Worm (Caenorhabditis elegans) whole organism, young adult: ENCODE data around the gene pifk-1.

Experiments
- B0336.3 ChIP-seq: fragments of 200-800 bp; sonication (Bioruptor generic); IDR thresholded peaks from 2 replicates; pipeline ENCODE4 v1.3.6; 2022; ENCODE audit warnings: missing genetic modification characterization, missing compliant biosample characterization
- D2030.7 ChIP-seq: fragments of 200-800 bp; sonication (Bioruptor generic); IDR thresholded peaks from 2 replicates; pipeline ENCODE4 v1.3.6; 2022; ENCODE audit warnings: missing genetic modification reagents, missing genetic modification characterization, missing compliant biosample characterization
- F52B5.7 ChIP-seq: sonication (generic microtip); optimal IDR thresholded peaks from 2 replicates; lab custom pipeline; 2016; ENCODE audit warnings: mild to moderate bottlenecking, missing genetic modification characterization, missing compliant biosample characterization
- F55B11.4 ChIP-seq: sonication (generic microtip); optimal IDR thresholded peaks from 2 replicates; lab custom pipeline; 2016; ENCODE audit warnings: missing compliant biosample characterization, missing genetic modification characterization, borderline replicate concordance; ENCODE audit not compliant: insufficient read depth
- Y67H2A.10 ChIP-seq: fragments of 200-800 bp; sonication (Bioruptor generic); conservative IDR thresholded peaks from 2 replicates; pipeline ENCODE4 v1.3.6; 2022; ENCODE audit warnings: missing genetic modification reagents, missing genetic modification characterization, missing compliant biosample characterization
- ZK185.1 ChIP-seq: sonication (generic microtip); optimal IDR thresholded peaks from 2 replicates; lab custom pipeline; 2016; ENCODE audit warnings: mild to moderate bottlenecking, missing genetic modification characterization, missing compliant biosample characterization; ENCODE audit not compliant: poor library complexity, severe bottlenecking
- atf-7 ChIP-seq: sonication (generic microtip); optimal IDR thresholded peaks from 2 replicates; lab custom pipeline; 2017; ENCODE audit warnings: mild to moderate bottlenecking, missing genetic modification characterization, missing compliant biosample characterization
- athp-1 ChIP-seq: sonication (generic microtip); optimal IDR thresholded peaks from 2 replicates; lab custom pipeline; 2017; ENCODE audit warnings: mild to moderate bottlenecking, missing genetic modification characterization, missing compliant biosample characterization
- bed-1 ChIP-seq: fragments of 200-800 bp; sonication (Bioruptor generic); IDR thresholded peaks from 2 replicates; pipeline ENCODE4 v1.3.6; 2022; ENCODE audit warnings: missing genetic modification reagents, missing genetic modification characterization, missing compliant biosample characterization
- cebp-1 ChIP-seq, 2 experiments: fragments of 200-800 bp in 1 of 2; sonication (Bioruptor generic) in 1 of 2; sonication (generic microtip) in 1 of 2; IDR thresholded peaks in 1 of 2; optimal IDR thresholded peaks in 1 of 2; 2 replicates each; pipeline versions ENCODE4 v1.3.6 to Lab custom; 2017 to 2022; ENCODE audit warnings: missing compliant biosample characterization in 2 of 2, missing genetic modification characterization in 2 of 2, mild to moderate bottlenecking in 1 of 2, missing genetic modification reagents in 1 of 2, moderate library complexity in 1 of 2
- cebp-2 ChIP-seq: fragments of 200-800 bp; sonication (Bioruptor generic); IDR thresholded peaks from 2 replicates; pipeline ENCODE4 v1.3.6; 2022; ENCODE audit warnings: missing genetic modification characterization, missing compliant biosample characterization
- ceh-27 ChIP-seq: fragments of 200-800 bp; sonication (Bioruptor generic); optimal IDR thresholded peaks from 2 replicates; lab custom pipeline; 2018; ENCODE audit warnings: mild to moderate bottlenecking, missing genetic modification characterization, moderate library complexity, missing compliant biosample characterization
- ceh-40 ChIP-seq: fragments of 200-800 bp; sonication (Bioruptor generic); IDR thresholded peaks from 2 replicates; pipeline ENCODE4 v1.3.6; 2022; ENCODE audit warnings: missing genetic modification characterization, missing compliant biosample characterization
- chd-7 ChIP-seq: sonication (generic microtip); optimal IDR thresholded peaks from 2 replicates; lab custom pipeline; 2016; ENCODE audit warnings: mild to moderate bottlenecking, missing genetic modification characterization, moderate library complexity, missing compliant biosample characterization
- dox-1 ChIP-seq: fragments of 200-800 bp; sonication (Bioruptor generic); IDR thresholded peaks from 2 replicates; pipeline ENCODE4 v1.3.6; 2022; ENCODE audit warnings: missing genetic modification reagents, missing genetic modification characterization, missing compliant biosample characterization
- ekl-4 ChIP-seq: fragments of 200-800 bp; sonication (Bioruptor generic); IDR thresholded peaks from 2 replicates; pipeline ENCODE4 v1.3.6; 2022; ENCODE audit warnings: missing genetic modification reagents, missing genetic modification characterization, missing compliant biosample characterization
- hmg-1.2 ChIP-seq: fragments of 200-800 bp; sonication (Bioruptor generic); IDR thresholded peaks from 2 replicates; pipeline ENCODE4 v1.3.6; 2022; ENCODE audit warnings: missing genetic modification reagents, missing genetic modification characterization, missing compliant biosample characterization
- hmg-20 ChIP-seq: fragments of 200-800 bp; sonication (Bioruptor generic); IDR thresholded peaks from 2 replicates; pipeline ENCODE4 v1.3.6; 2022; ENCODE audit warnings: missing genetic modification reagents, missing genetic modification characterization, missing compliant biosample characterization
- lag-1 ChIP-seq: fragments of 200-800 bp; sonication (Bioruptor generic); IDR thresholded peaks from 2 replicates; pipeline ENCODE4 v1.3.6; 2022; ENCODE audit warnings: missing genetic modification reagents, missing genetic modification characterization, missing compliant biosample characterization
- let-526 ChIP-seq: fragments of 200-800 bp; sonication (Bioruptor generic); IDR thresholded peaks from 2 replicates; pipeline ENCODE4 v1.3.6; 2022; ENCODE audit warnings: missing genetic modification reagents, missing genetic modification characterization, missing compliant biosample characterization
- lin-35 ChIP-seq, 3 experiments: fragments of 150-350 bp in 2 of 3; sonication (generic microtip) in 1 of 3; optimal IDR thresholded peaks; 2 replicates each; lab custom pipeline; 2014 to 2018; ENCODE audit warnings: missing biosample characterization in 3 of 3, missing genetic modification characterization in 3 of 3, missing genetic modification reagents in 3 of 3
- lir-1 ChIP-seq: fragments of 200-800 bp; sonication (Bioruptor generic); conservative IDR thresholded peaks from 2 replicates; pipeline ENCODE4 v1.3.6; 2022; ENCODE audit warnings: missing genetic modification reagents, missing genetic modification characterization, missing compliant biosample characterization
- lsl-1 ChIP-seq: fragments of 200-800 bp; sonication (Bioruptor generic); optimal IDR thresholded peaks from 2 replicates; lab custom pipeline; 2018; ENCODE audit warnings: mild to moderate bottlenecking, missing genetic modification characterization, moderate library complexity, missing compliant biosample characterization
- madf-10 ChIP-seq: sonication (generic microtip); optimal IDR thresholded peaks from 2 replicates; lab custom pipeline; 2016; ENCODE audit warnings: mild to moderate bottlenecking, missing genetic modification characterization, missing compliant biosample characterization
- mcd-1 ChIP-seq: fragments of 200-800 bp; sonication (Bioruptor generic); IDR thresholded peaks from 2 replicates; pipeline ENCODE4 v1.3.6; 2022; ENCODE audit warnings: missing genetic modification reagents, missing genetic modification characterization, missing compliant biosample characterization
- nfya-2 ChIP-seq: fragments of 200-800 bp; sonication (Bioruptor generic); IDR thresholded peaks from 2 replicates; pipeline ENCODE4 v1.3.6; 2022; ENCODE audit warnings: missing genetic modification reagents, missing genetic modification characterization, missing compliant biosample characterization
- nhr-120 ChIP-seq: fragments of 200-800 bp; sonication (Bioruptor generic); IDR thresholded peaks from 2 replicates; pipeline ENCODE4 v1.3.6; 2022; ENCODE audit warnings: missing genetic modification characterization, missing compliant biosample characterization
- nhr-90 ChIP-seq: sonication (generic microtip); optimal IDR thresholded peaks from 2 replicates; lab custom pipeline; 2016; ENCODE audit warnings: missing genotype, mild to moderate bottlenecking, missing genetic modification characterization, missing compliant biosample characterization
- pbrm-1 ChIP-seq: fragments of 200-800 bp; sonication (Bioruptor generic); IDR thresholded peaks from 2 replicates; pipeline ENCODE4 v1.3.6; 2022; ENCODE audit warnings: missing genetic modification reagents, missing genetic modification characterization, missing compliant biosample characterization
- repo-1 ChIP-seq: sonication (generic microtip); optimal IDR thresholded peaks from 2 replicates; lab custom pipeline; 2017; ENCODE audit warnings: mild to moderate bottlenecking, missing genetic modification characterization, missing compliant biosample characterization
- rpc-1 ChIP-seq, 2 experiments: fragments of 150-350 bp in 1 of 2; sonication (generic microtip) in 1 of 2; optimal IDR thresholded peaks; 2 replicates each; lab custom pipeline; 2014 to 2018; ENCODE audit warnings: missing biosample characterization in 1 of 2, missing genetic modification characterization in 1 of 2, missing genetic modification reagents in 1 of 2, missing genotype in 1 of 2
- snpc-3.4 ChIP-seq: sonication (generic microtip); optimal IDR thresholded peaks from 2 replicates; lab custom pipeline; 2017; ENCODE audit warnings: missing genetic modification characterization, mild to moderate bottlenecking, missing compliant biosample characterization, antibody characterized with exemption, moderate library complexity, missing genotype, missing genetic modification reagents
- tbp1 ChIP-seq: fragments of 200-800 bp; sonication (Bioruptor generic); optimal IDR thresholded peaks from 2 replicates; lab custom pipeline; 2018; ENCODE audit warnings: mild to moderate bottlenecking, missing genetic modification characterization, missing compliant biosample characterization
- unc-62 ChIP-seq: fragments of 150-350 bp; optimal IDR thresholded peaks from 2 replicates; lab custom pipeline; 2014; ENCODE audit warnings: missing biosample characterization, missing genetic modification reagents, missing genetic modification characterization
- xnd-1 ChIP-seq: sonication (generic microtip); optimal IDR thresholded peaks from 2 replicates; lab custom pipeline; 2016; ENCODE audit warnings: missing genotype, missing genetic modification reagents, missing genetic modification characterization, missing compliant biosample characterization
- zim-3 ChIP-seq: sonication (generic microtip); optimal IDR thresholded peaks from 2 replicates; lab custom pipeline; 2017; ENCODE audit warnings: mild to moderate bottlenecking, missing genetic modification characterization, moderate library complexity, missing compliant biosample characterization
- ztf-6 ChIP-seq: fragments of 200-800 bp; sonication (Bioruptor generic); IDR thresholded peaks from 2 replicates; pipeline ENCODE4 v1.3.6; 2022; ENCODE audit warnings: missing genetic modification reagents, missing genetic modification characterization, missing compliant biosample characterization

The pifk-1 gene

DNA sequence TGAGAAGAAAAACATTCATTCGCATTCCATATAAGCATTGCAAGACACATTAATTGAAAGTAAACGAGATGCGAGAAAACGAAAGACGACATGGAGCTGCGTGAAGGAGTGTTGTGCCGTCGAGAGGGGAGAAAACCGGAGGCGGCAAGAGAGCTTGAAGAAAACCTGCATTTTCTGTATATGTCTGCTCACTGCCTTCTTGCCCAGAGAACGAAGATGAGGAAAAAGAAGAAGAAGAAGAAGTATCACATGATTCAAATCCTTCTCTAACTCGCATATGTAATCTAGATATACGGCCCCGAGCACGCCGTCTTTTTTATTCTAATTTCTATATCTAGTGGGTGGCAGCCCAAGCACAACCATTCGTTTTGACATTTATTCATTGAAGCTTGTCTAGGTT, 14.0 kb downstream of the pifk-1 start:
- TF ChIP-seq chd-7 (tag; lab: Kevin White, UChicago) (no peak), lag-1 (GFP tag; lab: Robert Waterston, UW) (no peak), hmg-1.2 (GFP tag; lab: Robert Waterston, UW) (no peak), let-526 (GFP tag; lab: Robert Waterston, UW) (no peak), unc-62 (GFP tag; lab: Kevin White, UChicago) (no peak), madf-10 (tag; lab: Kevin White, UChicago) (no peak), dox-1 (no peak), snpc-3.4 (no peak), B0336.3 (no peak), atf-7 (no peak), cebp-1 (GFP tag; IDR thresholded peaks at IDR 0.05; lab: Robert Waterston, UW) (no peak), cebp-1 (tag; optimal IDR thresholded peaks at IDR 0.05; lab: Kevin White, UChicago) (no peak), cebp-2 (GFP tag; lab: Robert Waterston, UW) (no peak), nhr-120 (no peak), ceh-27 (no peak), Y67H2A.10 (no peak), hmg-20 (GFP tag; lab: Robert Waterston, UW) (no peak), tbp1 (GFP tag; lab: Kevin White, UChicago) (no peak), ZK185.1 (tag; lab: Kevin White, UChicago) (no peak), athp-1 (tag; lab: Kevin White, UChicago) (no peak)

DNA sequence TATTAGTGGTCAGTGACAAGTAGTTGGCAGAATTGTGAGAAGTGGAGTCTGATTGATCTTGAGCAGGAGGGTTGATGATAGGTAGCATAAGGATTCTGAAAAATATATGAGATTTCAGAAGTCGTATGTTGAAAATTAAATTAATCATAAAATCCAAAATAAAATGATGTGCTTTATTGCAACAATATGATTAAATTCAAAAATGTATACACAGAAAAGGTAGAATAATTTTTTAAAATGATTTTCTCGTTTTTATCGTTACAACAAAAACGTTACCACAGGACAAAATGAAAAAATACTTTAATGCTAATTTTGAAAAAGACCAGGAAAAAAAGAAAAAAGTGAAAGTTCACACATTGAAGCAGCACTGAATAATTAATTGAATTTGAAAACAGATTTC, 21.8 kb downstream of the pifk-1 start, which contains the start of gene ZC13.10:
TSS of gene ZC13.10 (minus strand) at position 101 of the 400 bp plus-strand sequence.
- TF ChIP-seq ZK185.1 (tag; lab: Kevin White, UChicago): no peak
- TF ChIP-seq ekl-4 (GFP tag; lab: Robert Waterston, UW): no peak
- no peak for TF ChIP-seq F52B5.7 (tag; lab: Kevin White, UChicago)
- no peak for TF ChIP-seq xnd-1
- TF ChIP-seq F55B11.4 (tag; lab: Kevin White, UChicago): no peak
- TF ChIP-seq bed-1 (GFP tag; lab: Robert Waterston, UW): no peak
- no peak for TF ChIP-seq unc-62 (GFP tag; lab: Kevin White, UChicago)
- TF ChIP-seq nhr-90: no peak
- TF ChIP-seq nfya-2 (GFP tag; lab: Robert Waterston, UW): no peak
- no peak for TF ChIP-seq rpc-1 (optimal IDR thresholded peaks at IDR 0.05; lab: Kevin White, UChicago)
- TF ChIP-seq rpc-1 (tag; optimal IDR thresholded peaks at IDR 0.05; lab: Kevin White, UChicago): no peak
- no peak for TF ChIP-seq ceh-40 (GFP tag; lab: Robert Waterston, UW)
- no peak for TF ChIP-seq pbrm-1 (GFP tag; lab: Robert Waterston, UW)
- no peak for TF ChIP-seq lsl-1 (GFP tag; lab: Kevin White, UChicago)
- TF ChIP-seq cebp-2 (GFP tag; lab: Robert Waterston, UW): no peak
- TF ChIP-seq lag-1 (GFP tag; lab: Robert Waterston, UW): no peak

ce11 chrX:897948-898347, 26.4 kb downstream of the pifk-1 start, which contains the start of gene mab-7:
Gene mab-7, minus strand, starts transcription at chrX:898048.
- TF ChIP-seq lin-35 (GFP tag; optimal IDR thresholded peaks at IDR 0.05; lab: Kevin White, UChicago): no peak
- no peak for TF ChIP-seq ZK185.1 (tag; lab: Kevin White, UChicago)
- TF ChIP-seq lir-1 (GFP tag; lab: Robert Waterston, UW): no peak
- no peak for TF ChIP-seq mcd-1 (GFP tag; lab: Robert Waterston, UW)
- TF ChIP-seq D2030.7: no peak
- no peak for TF ChIP-seq ztf-6 (GFP tag; lab: Robert Waterston, UW)
- TF ChIP-seq repo-1 (tag; lab: Kevin White, UChicago): no peak
- no peak for TF ChIP-seq madf-10 (tag; lab: Kevin White, UChicago)
- TF ChIP-seq atf-7: no peak
- no peak for TF ChIP-seq zim-3 (tag; lab: Kevin White, UChicago)
- TF ChIP-seq tbp1 (GFP tag; lab: Kevin White, UChicago): no peak
- TF ChIP-seq, all 124 proteins: peak for 0
